Fruit fly (Drosophila melanogaster): ENCODE measurements around the gene Pkc98E.
A peak's percentile ranks its signal among the peaks of the same experiment; 100 is the strongest.

Gene Pkc98E

DNA sequence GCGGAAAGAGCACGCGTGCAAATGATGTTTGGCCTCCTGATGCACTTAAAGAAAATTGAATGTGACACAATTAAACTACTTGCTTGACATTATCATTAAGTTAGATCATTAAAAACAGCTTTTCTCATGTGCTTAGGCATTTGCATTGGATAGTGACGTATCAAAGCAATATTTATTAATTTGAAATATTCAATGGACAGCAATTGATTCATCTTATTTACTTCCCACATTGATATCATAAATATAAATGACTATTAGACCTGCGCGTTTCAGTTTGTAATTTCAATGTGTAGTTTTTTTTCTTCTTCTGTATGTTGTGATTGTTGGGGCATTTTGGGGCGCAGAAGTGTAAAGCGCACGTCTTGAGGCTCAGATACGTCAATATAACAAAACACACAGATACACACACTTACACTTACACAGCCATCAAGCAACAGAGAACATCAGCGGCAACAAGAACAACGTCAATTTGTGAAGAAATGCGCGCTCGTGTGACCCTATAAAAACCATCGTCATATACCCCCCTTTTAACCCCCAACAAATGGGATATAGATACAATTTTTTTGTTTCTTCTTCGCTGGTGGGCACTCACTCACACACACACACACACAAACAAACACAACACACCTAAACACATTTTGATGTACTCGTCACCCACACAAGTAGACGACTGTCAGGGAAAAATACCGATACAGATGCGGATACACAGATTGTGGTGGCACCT is 50.1 kb downstream of the Pkc98E start (continued):
- peak; percentile 55; the same call in 1 of the 2 replicates for TF ChIP-seq E2f1 (GFP tag; IDR thresholded peaks at IDR 0.05)
- TF ChIP-seq CG1529 (GFP tag; optimal IDR thresholded peaks at IDR 0.05): peak; percentile 65
- peak; percentile 52 for TF ChIP-seq CG8944 (GFP tag; optimal IDR thresholded peaks at IDR 0.05)
- peak; percentile 59 for TF ChIP-seq NfI (GFP tag; optimal IDR thresholded peaks at IDR 0.05)
- no peak for TF ChIP-seq CG9797 (GFP tag; optimal IDR thresholded peaks at IDR 0.05)
- TF ChIP-seq sisA (GFP tag; IDR thresholded peaks at IDR 0.05): peak; percentile 71
- peak; percentile 52 for TF ChIP-seq shn (GFP tag; optimal IDR thresholded peaks at IDR 0.05)
- TF ChIP-seq CG9817 (tag; optimal IDR thresholded peaks at IDR 0.05): peak; percentile 55
- TF ChIP-seq yki (optimal IDR thresholded peaks at IDR 0.05): no peak
- no peak for TF ChIP-seq CG11085 (GFP tag; IDR thresholded peaks at IDR 0.05)
- TF ChIP-seq jumu (GFP tag; optimal IDR thresholded peaks at IDR 0.05): peak; percentile 31
- TF ChIP-seq Stat92E (GFP tag; optimal IDR thresholded peaks at IDR 0.05): no peak
- peak; percentile 63 for TF ChIP-seq zf30C (GFP tag; optimal IDR thresholded peaks at IDR 0.05)
- TF ChIP-seq CG11247 (GFP tag; IDR thresholded peaks at IDR 0.05): no peak
- TF ChIP-seq CG12744 (GFP tag; optimal IDR thresholded peaks at IDR 0.05): peak; percentile 20
- TF ChIP-seq ac (GFP tag; optimal IDR thresholded peaks at IDR 0.05): no peak
- TF ChIP-seq Xbp1 (GFP tag; optimal IDR thresholded peaks at IDR 0.05): peak; percentile 73
- TF ChIP-seq Lpt (GFP tag; optimal IDR thresholded peaks at IDR 0.05): no peak
- peak; percentile 55 for TF ChIP-seq CG12155 (GFP tag; optimal IDR thresholded peaks at IDR 0.05)
- peak; percentile 54 for TF ChIP-seq CG10366 (GFP tag; IDR thresholded peaks at IDR 0.05)
- TF ChIP-seq Ravus (GFP tag; IDR thresholded peaks at IDR 0.05): no peak; the same call in 1 of the 2 replicates
- TF ChIP-seq CG3726 (GFP tag; IDR thresholded peaks at IDR 0.05): 0 out of 3 replicates have a peak, but pooled peaks have one; percentile 37
- TF ChIP-seq CG1233 (GFP tag; optimal IDR thresholded peaks at IDR 0.05): peak; percentile 57
- TF ChIP-seq psq (GFP tag; optimal IDR thresholded peaks at IDR 0.05): no peak
- TF ChIP-seq CG13624 (GFP tag; optimal IDR thresholded peaks at IDR 0.05): peak; percentile 31
- TF ChIP-seq TFAM (GFP tag; optimal IDR thresholded peaks at IDR 0.05): no peak
- peak; percentile 76 for TF ChIP-seq HHEX (GFP tag; optimal IDR thresholded peaks at IDR 0.05)
- TF ChIP-seq Hmr (GFP tag; optimal IDR thresholded peaks at IDR 0.05): peak; percentile 74
- peak; percentile 55 for TF ChIP-seq CG9215 (GFP tag; IDR thresholded peaks at IDR 0.05)
- TF ChIP-seq GATAe (GFP tag; conservative IDR thresholded peaks at IDR 0.05): no peak
- no peak for TF ChIP-seq Vsx1 (GFP tag; optimal IDR thresholded peaks at IDR 0.05)
- TF ChIP-seq scrt (GFP tag; optimal IDR thresholded peaks at IDR 0.05): peak; percentile 55
- TF ChIP-seq Lim3 (GFP tag; IDR thresholded peaks at IDR 0.05): no peak
- TF ChIP-seq CG2199 (GFP tag; IDR thresholded peaks at IDR 0.05): no peak
- peak; percentile 65 for TF ChIP-seq Max (GFP tag; optimal IDR thresholded peaks at IDR 0.05)
- TF ChIP-seq trh (GFP tag; optimal IDR thresholded peaks at IDR 0.05): peak; percentile 8
- TF ChIP-seq CG2678 (tag; optimal IDR thresholded peaks at IDR 0.05): peak; percentile 86
- TF ChIP-seq schlank (tag; optimal IDR thresholded peaks at IDR 0.05): no peak
- TF ChIP-seq knrl (GFP tag; IDR thresholded peaks at IDR 0.05; ENCODE audit: partially characterized antibody): no peak
- TF ChIP-seq CG6813 (GFP tag; optimal IDR thresholded peaks at IDR 0.05): peak; percentile 15
- TF ChIP-seq Dip3 (GFP tag; optimal IDR thresholded peaks at IDR 0.05): peak; percentile 31
- TF ChIP-seq CG12769 (tag; optimal IDR thresholded peaks at IDR 0.05): peak; percentile 36
- peak; percentile 27; the same call in 1 of the 2 replicates for TF ChIP-seq Ada2b (GFP tag; IDR thresholded peaks at IDR 0.05)
- TF ChIP-seq sug (tag; optimal IDR thresholded peaks at IDR 0.05): peak; percentile 75
- peak; percentile 77 for TF ChIP-seq Ptx1 (GFP tag; IDR thresholded peaks at IDR 0.05)
- no peak for TF ChIP-seq ash1 (GFP tag; optimal IDR thresholded peaks at IDR 0.05)
- peak; percentile 16 for TF ChIP-seq NC2α (GFP tag; optimal IDR thresholded peaks at IDR 0.05)
- peak; percentile 78 for TF ChIP-seq Sox100B (GFP tag; optimal IDR thresholded peaks at IDR 0.05)
- TF ChIP-seq toy (GFP tag; IDR thresholded peaks at IDR 0.05): no peak
- no peak for TF ChIP-seq CG31388 (GFP tag; optimal IDR thresholded peaks at IDR 0.05)
